Worm (Caenorhabditis elegans) whole organism, L4 larva: Measurements from ENCODE around the gene R05F9.9.

ENCODE experiments used
- F26F4.8 ChIP-seq: fragments of 200-800 bp; sonication (Bioruptor generic); conservative IDR thresholded peaks from 2 replicates; pipeline ENCODE4 v1.3.6; 2022; ENCODE audit warnings: missing genetic modification characterization, missing compliant biosample characterization
- F37D6.2 ChIP-seq: sonication (generic microtip); optimal IDR thresholded peaks from 2 replicates; lab custom pipeline; 2016; ENCODE audit warnings: mild to moderate bottlenecking, missing genetic modification characterization, missing compliant biosample characterization
- F44E2.7 ChIP-seq: fragments of 200-800 bp; sonication (Bioruptor generic); IDR thresholded peaks from 2 replicates; pipeline ENCODE4 v2.1.2; 2022; ENCODE audit warnings: missing genetic modification characterization, missing compliant biosample characterization
- R02D3.7 ChIP-seq: fragments of 150-350 bp; sonication (generic microtip); optimal IDR thresholded peaks from 3 replicates; lab custom pipeline; 2014; ENCODE audit warnings: missing biosample characterization, missing genetic modification characterization
- T20F7.1 ChIP-seq: fragments of 200-800 bp; sonication (Bioruptor generic); optimal IDR thresholded peaks from 2 replicates; lab custom pipeline; 2018; ENCODE audit warnings: mild to moderate bottlenecking, missing genetic modification characterization, missing compliant biosample characterization
- Y48G9A.11 ChIP-seq: fragments of 200-800 bp; sonication (Bioruptor generic); IDR thresholded peaks from 2 replicates; pipeline ENCODE4 v1.3.6; 2022; ENCODE audit warnings: missing genetic modification reagents, missing genetic modification characterization, missing compliant biosample characterization
- aha-1 ChIP-seq: fragments of 150-350 bp; peaks from one replicate; lab custom pipeline; 2014; ENCODE audit warnings: missing biosample characterization, missing genetic modification characterization
- aly-2 ChIP-seq: sonication (generic microtip); optimal IDR thresholded peaks from 2 replicates; lab custom pipeline; 2018; ENCODE audit warnings: missing biosample characterization, missing genetic modification characterization
- ama-1 ChIP-seq: fragments of 150-350 bp; optimal IDR thresholded peaks from 2 replicates; lab custom pipeline; 2014; ENCODE audit warnings: inconsistent platforms, mixed read lengths
- ctbp-1 ChIP-seq: fragments of 200-800 bp; sonication (Bioruptor generic); IDR thresholded peaks from 2 replicates; pipeline ENCODE4 v1.3.6; 2022; ENCODE audit warnings: missing genetic modification reagents, missing genetic modification characterization, missing compliant biosample characterization
- daf-12 ChIP-seq: fragments of 150-350 bp; optimal IDR thresholded peaks from 2 replicates; lab custom pipeline; 2014; ENCODE audit warnings: missing biosample characterization, missing genetic modification reagents, missing genetic modification characterization
- daf-19 ChIP-seq: fragments of 200-800 bp; sonication (Bioruptor generic); conservative IDR thresholded peaks from 2 replicates; pipeline ENCODE4 v1.3.6; 2022; ENCODE audit warnings: missing genetic modification characterization, missing compliant biosample characterization
- dmd-6 ChIP-seq: fragments of 200-800 bp; sonication (Bioruptor generic); IDR thresholded peaks from 2 replicates; pipeline ENCODE4 v1.3.6; 2022; ENCODE audit warnings: missing genetic modification reagents, missing genetic modification characterization, missing compliant biosample characterization
- dmd-8 ChIP-seq: fragments of 200-800 bp; sonication (Bioruptor generic); IDR thresholded peaks from 2 replicates; pipeline ENCODE4 v1.3.6; 2022; ENCODE audit warnings: missing genetic modification characterization, missing compliant biosample characterization
- dmd-9 ChIP-seq: fragments of 200-800 bp; sonication (Bioruptor generic); IDR thresholded peaks from 2 replicates; pipeline ENCODE4 v1.3.6; 2022; ENCODE audit warnings: missing genetic modification reagents, missing genetic modification characterization, missing compliant biosample characterization
- dve-1 ChIP-seq: sonication (generic microtip); optimal IDR thresholded peaks from 2 replicates; lab custom pipeline; 2017; ENCODE audit warnings: antibody characterized with exemption, mild to moderate bottlenecking, missing genetic modification characterization, missing compliant biosample characterization; ENCODE audit not compliant: insufficient read depth
- egl-43 ChIP-seq: fragments of 200-800 bp; sonication (Bioruptor generic); IDR thresholded peaks from 2 replicates; pipeline ENCODE4 v1.3.6; 2022; ENCODE audit warnings: missing genetic modification reagents, missing genetic modification characterization, missing compliant biosample characterization
- hif-1 ChIP-seq, 2 experiments: sonication (generic microtip); optimal IDR thresholded peaks; 2 replicates each; lab custom pipeline; 2016 to 2017; ENCODE audit warnings: missing compliant biosample characterization in 2 of 2, missing genetic modification characterization in 2 of 2, missing genetic modification reagents in 2 of 2, missing genotype in 2 of 2, mild to moderate bottlenecking in 1 of 2
- hlh-11 ChIP-seq: fragments of 200-800 bp; sonication (Bioruptor generic); optimal IDR thresholded peaks from 2 replicates; lab custom pipeline; 2018; ENCODE audit warnings: mild to moderate bottlenecking, missing genetic modification characterization, missing compliant biosample characterization
- hmg-1.1 ChIP-seq: fragments of 200-800 bp; sonication (Bioruptor generic); IDR thresholded peaks from 2 replicates; pipeline ENCODE4 v1.3.6; 2022; ENCODE audit warnings: missing genetic modification reagents, missing genetic modification characterization, missing compliant biosample characterization
- lim-7 ChIP-seq: fragments of 200-800 bp; sonication (Bioruptor generic); IDR thresholded peaks from 2 replicates; pipeline ENCODE4 v1.3.6; 2022; ENCODE audit warnings: missing genetic modification characterization, missing compliant biosample characterization
- lin-38 ChIP-seq: fragments of 200-800 bp; sonication (Bioruptor generic); IDR thresholded peaks from 2 replicates; pipeline ENCODE4 v1.3.6; 2022; ENCODE audit warnings: missing genetic modification reagents, missing genetic modification characterization, missing compliant biosample characterization
- lir-3 ChIP-seq: sonication (generic microtip); optimal IDR thresholded peaks from 2 replicates; lab custom pipeline; 2016; ENCODE audit warnings: mild to moderate bottlenecking, missing genetic modification characterization, missing compliant biosample characterization
- lsy-2 ChIP-seq, 2 experiments: fragments of 150-350 bp in 1 of 2; sonication (generic microtip) in 1 of 2; optimal IDR thresholded peaks; 2 replicates each; lab custom pipeline; 2014 to 2017; ENCODE audit warnings: missing biosample characterization in 2 of 2, missing genetic modification characterization in 2 of 2
- madf-5 ChIP-seq, 2 experiments: fragments of 200-800 bp; sonication (Bioruptor generic); IDR thresholded peaks; 2 replicates each; pipeline ENCODE4 v1.3.6; 2022; ENCODE audit warnings: missing compliant biosample characterization in 2 of 2, missing genetic modification characterization in 2 of 2
- mdl-1 ChIP-seq, 2 experiments: fragments of 150-350 bp in 1 of 2; sonication (generic microtip) in 1 of 2; optimal IDR thresholded peaks; 2 replicates each; lab custom pipeline; 2014 to 2017; ENCODE audit warnings: missing biosample characterization in 2 of 2, missing genetic modification characterization in 2 of 2
- mdt-29 ChIP-seq: fragments of 200-800 bp; sonication (Bioruptor generic); IDR thresholded peaks from 2 replicates; pipeline ENCODE4 v1.3.6; 2022; ENCODE audit warnings: missing genetic modification reagents, missing genetic modification characterization, missing compliant biosample characterization
- nhr-10 ChIP-seq: fragments of 150-350 bp; optimal IDR thresholded peaks from 2 replicates; lab custom pipeline; 2014; ENCODE audit warnings: missing biosample characterization, missing genetic modification characterization
- nhr-102 ChIP-seq: sonication (generic microtip); optimal IDR thresholded peaks from 2 replicates; lab custom pipeline; 2016; ENCODE audit warnings: mild to moderate bottlenecking, missing genetic modification characterization, moderate library complexity, missing compliant biosample characterization
- nhr-11 ChIP-seq: fragments of 150-350 bp; optimal IDR thresholded peaks from 2 replicates; lab custom pipeline; 2014; ENCODE audit warnings: missing biosample characterization, missing genetic modification characterization
- nhr-111 ChIP-seq: fragments of 200-800 bp; sonication (Bioruptor generic); optimal IDR thresholded peaks from 2 replicates; lab custom pipeline; 2018; ENCODE audit warnings: mild to moderate bottlenecking, missing genetic modification characterization, missing compliant biosample characterization
- nhr-25 ChIP-seq: sonication (generic microtip); optimal IDR thresholded peaks from 2 replicates; lab custom pipeline; 2017; ENCODE audit warnings: missing genetic modification characterization, mild to moderate bottlenecking, missing compliant biosample characterization, antibody characterized with exemption, moderate library complexity, borderline replicate concordance; ENCODE audit not compliant: insufficient read depth
- nhr-41 ChIP-seq: fragments of 200-800 bp; sonication (Bioruptor generic); IDR thresholded peaks from 2 replicates; pipeline ENCODE4 v1.3.6; 2022; ENCODE audit warnings: missing genetic modification reagents, missing genetic modification characterization, missing compliant biosample characterization
- nhr-6 ChIP-seq: fragments of 150-350 bp; optimal IDR thresholded peaks from 2 replicates; lab custom pipeline; 2014; ENCODE audit warnings: missing biosample characterization, missing genetic modification characterization
- rbr-2 ChIP-seq: sonication (generic microtip); optimal IDR thresholded peaks from 2 replicates; lab custom pipeline; 2016; ENCODE audit warnings: missing genotype, missing genetic modification characterization, missing compliant biosample characterization
- spr-1 ChIP-seq: sonication (generic microtip); optimal IDR thresholded peaks from 2 replicates; lab custom pipeline; 2016; ENCODE audit warnings: mild to moderate bottlenecking, missing genetic modification characterization, missing compliant biosample characterization
- spr-3 ChIP-seq: fragments of 200-800 bp; sonication (Bioruptor generic); optimal IDR thresholded peaks from 2 replicates; lab custom pipeline; 2018; ENCODE audit warnings: mild to moderate bottlenecking, missing genetic modification characterization, missing compliant biosample characterization
- tag-97 ChIP-seq: fragments of 200-800 bp; sonication (Bioruptor generic); IDR thresholded peaks from 2 replicates; pipeline ENCODE4 v1.3.6; 2022; ENCODE audit warnings: missing genetic modification characterization, missing compliant biosample characterization
- unc-130 ChIP-seq: sonication (generic microtip); optimal IDR thresholded peaks from 2 replicates; lab custom pipeline; 2016; ENCODE audit warnings: missing genetic modification reagents, missing genetic modification characterization, missing compliant biosample characterization
- vab-7 ChIP-seq: fragments of 200-800 bp; sonication (Bioruptor generic); IDR thresholded peaks from 2 replicates; pipeline ENCODE4 v1.3.6; 2022; ENCODE audit warnings: missing genetic modification reagents, missing genetic modification characterization, missing compliant biosample characterization
- zfp-3 ChIP-seq: fragments of 200-800 bp; sonication (Bioruptor generic); conservative IDR thresholded peaks from 2 replicates; pipeline ENCODE4 v1.3.6; 2022; ENCODE audit warnings: missing genetic modification reagents, missing genetic modification characterization, missing compliant biosample characterization
- ztf-7 ChIP-seq: fragments of 150-350 bp; optimal IDR thresholded peaks from 2 replicates; lab custom pipeline; 2014; ENCODE audit warnings: missing biosample characterization, missing genetic modification characterization

Gene R05F9.9

ce11 chrII:4942397-4942796 lies 40.5 kb upstream of the R05F9.9 start (continued):
- no peak for TF ChIP-seq mdl-1 (tag; optimal IDR thresholded peaks at IDR 0.05; lab: Kevin White, UChicago)
- TF ChIP-seq ztf-7, result no peak
- TF ChIP-seq ama-1 (lab: Kevin White, UChicago), result peak; percentile 90
- TF ChIP-seq unc-130 (GFP tag; lab: Kevin White, UChicago), result peak; percentile 66
- no peak; the same call in 1 of the 2 replicates for TF ChIP-seq F26F4.8 (GFP tag; lab: Robert Waterston, UW)
- peak; percentile 25 for TF ChIP-seq nhr-6 (tag; lab: Kevin White, UChicago)
- TF ChIP-seq zfp-3 (GFP tag; lab: Robert Waterston, UW), result peak; percentile 82
- peak; percentile 76 for TF ChIP-seq lin-38 (GFP tag; lab: Robert Waterston, UW)
- TF ChIP-seq daf-19 (GFP tag; lab: Robert Waterston, UW), result peak; percentile 71
- TF ChIP-seq madf-5 (GFP tag; IDR thresholded peaks at IDR 0.05; lab: Robert Waterston, UW), result peak; percentile 38 to 67; a peak in 2 of 4 replicates
- peak in 1 of 2 experiments; percentile 32 for TF ChIP-seq hif-1 (tag; optimal IDR thresholded peaks at IDR 0.05; lab: Kevin White, UChicago)
- TF ChIP-seq daf-12 (tag; lab: Kevin White, UChicago), result no peak
- TF ChIP-seq dmd-6 (GFP tag; lab: Robert Waterston, UW), result peak; percentile 47
- peak; percentile 84 for TF ChIP-seq dmd-8 (GFP tag; lab: Robert Waterston, UW)
- 0 out of 2 replicates have a peak, but pooled peaks have one; percentile 30 for TF ChIP-seq nhr-41
- peak; percentile 6 for TF ChIP-seq nhr-11
- peak; percentile 51 for TF ChIP-seq aha-1 (tag; lab: Kevin White, UChicago)
- TF ChIP-seq nhr-10, result no peak
- peak; percentile 39 for TF ChIP-seq T20F7.1 (GFP tag; lab: Kevin White, UChicago)
- peak; percentile 66; the same call in 1 of the 2 replicates for TF ChIP-seq F44E2.7 (GFP tag; lab: Robert Waterston, UW)
- TF ChIP-seq hmg-1.1 (GFP tag; lab: Robert Waterston, UW), result peak; percentile 65
- TF ChIP-seq aly-2, result peak; percentile 53
- TF ChIP-seq spr-3 (GFP tag; lab: Kevin White, UChicago), result peak; percentile 36
- TF ChIP-seq dmd-9, result peak; percentile 72; the same call in 1 of the 2 replicates
- peak; percentile 23 for TF ChIP-seq dve-1
- TF ChIP-seq nhr-111, result peak; percentile 38
- peak; percentile 74 for TF ChIP-seq lim-7 (GFP tag; lab: Robert Waterston, UW)
- TF ChIP-seq rbr-2 (tag; lab: Kevin White, UChicago), result peak; percentile 42
- TF ChIP-seq egl-43, result peak; percentile 82
- peak; percentile 58; the same call in 1 of the 2 replicates for TF ChIP-seq mdt-29 (GFP tag; lab: Robert Waterston, UW)
- no peak for TF ChIP-seq lir-3
- TF ChIP-seq hlh-11 (tag; lab: Kevin White, UChicago), result no peak
- TF ChIP-seq vab-7 (GFP tag; lab: Robert Waterston, UW), result peak; percentile 69
- TF ChIP-seq R02D3.7 (tag; lab: Kevin White, UChicago), result no peak
- no peak for TF ChIP-seq tag-97 (GFP tag; lab: Robert Waterston, UW)
- TF ChIP-seq nhr-102 (tag; lab: Kevin White, UChicago), result peak; percentile 0
- peak; percentile 59 for TF ChIP-seq spr-1 (tag; lab: Kevin White, UChicago)
- TF ChIP-seq Y48G9A.11 (GFP tag; lab: Robert Waterston, UW), result peak; percentile 79
- TF ChIP-seq ctbp-1 (GFP tag; lab: Robert Waterston, UW), result peak; percentile 79
- TF ChIP-seq F37D6.2 (tag; lab: Kevin White, UChicago), result no peak
- TF ChIP-seq lsy-2 (tag; optimal IDR thresholded peaks at IDR 0.05; lab: Kevin White, UChicago), result peak in 1 of 2 experiments; percentile 16
- peak; percentile 57 for TF ChIP-seq nhr-25 (tag; lab: Kevin White, UChicago)
